Fruit fly (Drosophila melanogaster) whole organism, embryonic: ENCODE measurements around the gene Agpat4.

Experiments used
- Antp ChIP-seq: fragments of 200-800 bp; sonication (Bioruptor generic); optimal IDR thresholded peaks from 3 replicates; lab custom pipeline; 2016; ENCODE audit warnings: missing biosample characterization, missing genetic modification characterization
- Atf3 ChIP-seq: fragments of 200-800 bp; sonication (Bioruptor generic); optimal IDR thresholded peaks from 3 replicates; lab custom pipeline; 2016; ENCODE audit warnings: missing biosample characterization, missing genetic modification characterization
- BtbVII ChIP-seq: fragments of 200-800 bp; sonication (Bioruptor generic); optimal IDR thresholded peaks from 3 replicates; lab custom pipeline; 2017; ENCODE audit warnings: missing biosample characterization, mild to moderate bottlenecking, missing genetic modification characterization
- CG10959 ChIP-seq: fragments of 200-800 bp; sonication (Bioruptor generic); IDR thresholded peaks from 2 replicates; pipeline ENCODE4 v1.3.6; 2022; ENCODE audit warnings: missing biosample characterization, missing genetic modification characterization
- CG11695 ChIP-seq: fragments of 200-800 bp; sonication (Bioruptor generic); IDR thresholded peaks from 3 replicates; pipeline ENCODE4 v1.3.6; 2022; ENCODE audit warnings: missing biosample characterization, missing genetic modification characterization
- CG13296 ChIP-seq: fragments of 200-800 bp; sonication (Bioruptor generic); optimal IDR thresholded peaks from 3 replicates; lab custom pipeline; 2018; ENCODE audit warnings: missing biosample characterization, mild to moderate bottlenecking, missing genetic modification characterization
- CG13894 ChIP-seq: fragments of 200-800 bp; sonication (Bioruptor generic); optimal IDR thresholded peaks from 3 replicates; lab custom pipeline; 2018; ENCODE audit warnings: missing biosample characterization, mild to moderate bottlenecking, missing genetic modification characterization, moderate library complexity
- CG14667 ChIP-seq: fragments of 200-800 bp; sonication (Bioruptor generic); IDR thresholded peaks from 2 replicates; pipeline ENCODE4 v1.3.6; 2022; ENCODE audit warnings: missing biosample characterization, missing genetic modification characterization
- CG15514 ChIP-seq: fragments of 200-800 bp; sonication (Bioruptor generic); optimal IDR thresholded peaks from 3 replicates; lab custom pipeline; 2017; ENCODE audit warnings: missing biosample characterization, missing genetic modification characterization, mild to moderate bottlenecking, moderate library complexity, missing genetic modification reagents
- CG16863 ChIP-seq: fragments of 200-800 bp; sonication (Bioruptor generic); optimal IDR thresholded peaks from 3 replicates; lab custom pipeline; 2016; ENCODE audit warnings: missing biosample characterization, missing genetic modification characterization
- CG17186 ChIP-seq: fragments of 200-800 bp; sonication (Bioruptor generic); optimal IDR thresholded peaks from 3 replicates; lab custom pipeline; 2017; ENCODE audit warnings: missing biosample characterization, missing genetic modification reagents, missing genetic modification characterization
- CG2712 ChIP-seq: fragments of 200-800 bp; optimal IDR thresholded peaks from 3 replicates; lab custom pipeline; 2019; ENCODE audit warnings: missing biosample characterization, mild to moderate bottlenecking, missing genetic modification characterization, moderate library complexity
- CG3407 ChIP-seq: fragments of 200-800 bp; sonication (Bioruptor generic); optimal IDR thresholded peaks from 2 replicates; lab custom pipeline; 2018; ENCODE audit warnings: missing biosample characterization, mild to moderate bottlenecking, missing genetic modification characterization
- CG34224 ChIP-seq: fragments of 200-800 bp; sonication (Bioruptor generic); IDR thresholded peaks from 3 replicates; pipeline ENCODE4 v1.3.6; 2022; ENCODE audit warnings: missing biosample characterization, missing genetic modification characterization; ENCODE audit not compliant: partially characterized antibody
- CG34376 ChIP-seq: fragments of 200-800 bp; sonication (Bioruptor generic); optimal IDR thresholded peaks from 2 replicates; lab custom pipeline; 2018; ENCODE audit warnings: missing biosample characterization, mild to moderate bottlenecking, missing genetic modification characterization
- CG5953 ChIP-seq: fragments of 200-800 bp; sonication (Bioruptor generic); IDR thresholded peaks from 2 replicates; pipeline ENCODE4 v1.3.6; 2022; ENCODE audit warnings: missing biosample characterization, missing genetic modification characterization
- CG7987 ChIP-seq: fragments of 200-800 bp; sonication (Bioruptor generic); optimal IDR thresholded peaks from 2 replicates; lab custom pipeline; 2018; ENCODE audit warnings: missing biosample characterization, mild to moderate bottlenecking, missing genetic modification characterization, moderate library complexity
- CG8281 ChIP-seq: fragments of 200-800 bp; sonication (Bioruptor generic); optimal IDR thresholded peaks from 2 replicates; lab custom pipeline; 2018; ENCODE audit warnings: missing biosample characterization, mild to moderate bottlenecking, missing genetic modification characterization, moderate library complexity
- CG9609 ChIP-seq: fragments of 200-800 bp; sonication (Bioruptor generic); optimal IDR thresholded peaks from 3 replicates; lab custom pipeline; 2016; ENCODE audit warnings: missing biosample characterization, missing genetic modification characterization
- Dbx ChIP-seq: fragments of 200-800 bp; sonication (Bioruptor generic); IDR thresholded peaks from 3 replicates; pipeline ENCODE4 v1.3.6; 2022; ENCODE audit warnings: missing biosample characterization, missing genetic modification characterization
- E2f1 ChIP-seq: fragments of 200-800 bp; sonication (Bioruptor generic); IDR thresholded peaks from 2 replicates; pipeline ENCODE4 v1.3.6; 2022; ENCODE audit warnings: missing biosample characterization, missing genetic modification characterization
- Fer1 ChIP-seq: fragments of 200-800 bp; sonication (Bioruptor generic); optimal IDR thresholded peaks from 2 replicates; lab custom pipeline; 2017; ENCODE audit warnings: missing biosample characterization, mild to moderate bottlenecking, missing genetic modification characterization
- Fer2 ChIP-seq: fragments of 200-800 bp; sonication (Bioruptor generic); optimal IDR thresholded peaks from 2 replicates; lab custom pipeline; 2018; ENCODE audit warnings: missing biosample characterization, mild to moderate bottlenecking, missing genetic modification characterization, moderate library complexity
- Hand ChIP-seq: fragments of 200-800 bp; sonication (Bioruptor generic); optimal IDR thresholded peaks from 2 replicates; lab custom pipeline; 2017; ENCODE audit warnings: mild to moderate bottlenecking, missing biosample characterization, missing genetic modification reagents, missing genetic modification characterization
- Lpt ChIP-seq: fragments of >200 bp; optimal IDR thresholded peaks from 2 replicates; lab custom pipeline; 2018; ENCODE audit warnings: missing biosample characterization, missing genetic modification characterization
- Med ChIP-seq: fragments of 200-800 bp; sonication (Bioruptor generic); peaks from one replicate; lab custom pipeline; 2016; ENCODE audit warnings: missing biosample characterization, missing genetic modification characterization, mild to moderate bottlenecking, inconsistent platforms, moderate library complexity
- Meics ChIP-seq: fragments of 200-800 bp; sonication (Bioruptor generic); optimal IDR thresholded peaks from 2 replicates; lab custom pipeline; 2017; ENCODE audit warnings: missing biosample characterization, mild to moderate bottlenecking, missing genetic modification characterization
- Mes4 ChIP-seq: fragments of 200-800 bp; sonication (Bioruptor generic); optimal IDR thresholded peaks from 2 replicates; lab custom pipeline; 2016; ENCODE audit warnings: missing biosample characterization, missing genetic modification characterization
- PHDP ChIP-seq: fragments of 200-800 bp; sonication (Bioruptor generic); optimal IDR thresholded peaks from 3 replicates; lab custom pipeline; 2018; ENCODE audit warnings: missing biosample characterization, mild to moderate bottlenecking, missing genetic modification characterization, moderate library complexity
- Side ChIP-seq: fragments of 200-800 bp; sonication (Bioruptor generic); optimal IDR thresholded peaks from 2 replicates; lab custom pipeline; 2016; ENCODE audit warnings: missing biosample characterization, missing genetic modification characterization
- Trl ChIP-seq, 3 experiments: fragments of >200 bp in 2 of 3; fragments of 200-800 bp in 1 of 3; sonication (Bioruptor generic) in 1 of 3; optimal IDR thresholded peaks; 2 replicates in 1 of 3; 3 replicates in 2 of 3; lab custom pipeline; 2016 to 2017; ENCODE audit warnings: missing biosample characterization in 1 of 3, missing genetic modification characterization in 1 of 3
- br ChIP-seq: fragments of >200 bp; optimal IDR thresholded peaks from 2 replicates; lab custom pipeline; 2017
- btn ChIP-seq: fragments of 200-800 bp; sonication (Bioruptor generic); optimal IDR thresholded peaks from 2 replicates; lab custom pipeline; 2016; ENCODE audit warnings: missing biosample characterization, missing genetic modification characterization
- cwo ChIP-seq: fragments of 200-800 bp; sonication (Bioruptor generic); optimal IDR thresholded peaks from 3 replicates; lab custom pipeline; 2017; ENCODE audit warnings: missing biosample characterization, missing genetic modification characterization, mild to moderate bottlenecking, moderate library complexity, missing genetic modification reagents
- dmrt99B ChIP-seq: fragments of 200-800 bp; sonication (Bioruptor generic); optimal IDR thresholded peaks from 2 replicates; lab custom pipeline; 2018; ENCODE audit warnings: missing biosample characterization, mild to moderate bottlenecking, missing genetic modification characterization, moderate library complexity
- dysf ChIP-seq: fragments of 200-800 bp; sonication (Bioruptor generic); IDR thresholded peaks from 3 replicates; pipeline ENCODE4 v1.3.6; 2022; ENCODE audit warnings: missing biosample characterization, missing genetic modification characterization
- fd64A ChIP-seq: fragments of 200-800 bp; sonication (Bioruptor generic); optimal IDR thresholded peaks from 3 replicates; lab custom pipeline; 2018; ENCODE audit warnings: missing biosample characterization, mild to moderate bottlenecking, missing genetic modification characterization
- grn ChIP-seq: fragments of 200-800 bp; sonication (Bioruptor generic); optimal IDR thresholded peaks from 3 replicates; lab custom pipeline; 2017; ENCODE audit warnings: missing biosample characterization, missing genetic modification characterization
- hb ChIP-seq: fragments of 200-800 bp; sonication (Bioruptor generic); IDR thresholded peaks from 3 replicates; pipeline ENCODE4 v1.3.6; 2022; ENCODE audit warnings: missing biosample characterization, missing genetic modification characterization; ENCODE audit not compliant: partially characterized antibody
- hth ChIP-seq: fragments of >200 bp; optimal IDR thresholded peaks from 2 replicates; lab custom pipeline; 2017; ENCODE audit warnings: inconsistent platforms
- mirr ChIP-seq: fragments of 200-800 bp; sonication (Bioruptor generic); optimal IDR thresholded peaks from 3 replicates; lab custom pipeline; 2018; ENCODE audit warnings: missing biosample characterization, mild to moderate bottlenecking, missing genetic modification characterization
- pum ChIP-seq: fragments of 200-800 bp; sonication (Bioruptor generic); optimal IDR thresholded peaks from 2 replicates; lab custom pipeline; 2016; ENCODE audit warnings: missing biosample characterization, missing genetic modification characterization
- rib ChIP-seq: fragments of 200-800 bp; sonication (Bioruptor generic); IDR thresholded peaks from 2 replicates; pipeline ENCODE4 v1.3.6; 2022; ENCODE audit warnings: missing biosample characterization, missing genetic modification characterization
- schlank ChIP-seq: fragments of 200-800 bp; sonication (Bioruptor generic); optimal IDR thresholded peaks from 2 replicates; lab custom pipeline; 2018; ENCODE audit warnings: missing biosample characterization, mild to moderate bottlenecking, missing genetic modification characterization
- seq ChIP-seq: fragments of 200-800 bp; sonication (Bioruptor generic); IDR thresholded peaks from 2 replicates; pipeline ENCODE4 v1.3.6; 2022; ENCODE audit warnings: missing biosample characterization, missing genetic modification characterization
- tin ChIP-seq: fragments of 200-800 bp; sonication (Bioruptor generic); optimal IDR thresholded peaks from 3 replicates; lab custom pipeline; 2016; ENCODE audit warnings: missing biosample characterization, missing genetic modification characterization
- tna ChIP-seq: fragments of 200-800 bp; sonication (Bioruptor generic); IDR thresholded peaks from 2 replicates; pipeline ENCODE4 v1.3.6; 2022; ENCODE audit warnings: missing biosample characterization, missing genetic modification characterization; ENCODE audit not compliant: partially characterized antibody
- unc-4 ChIP-seq: fragments of 200-800 bp; sonication (Bioruptor generic); IDR thresholded peaks from 2 replicates; pipeline ENCODE4 v1.3.6; 2022; ENCODE audit warnings: missing biosample characterization, missing genetic modification characterization; ENCODE audit not compliant: partially characterized antibody
- z ChIP-seq: fragments of 200-800 bp; sonication (Bioruptor generic); IDR thresholded peaks from 3 replicates; pipeline ENCODE4 v1.3.6; 2022; ENCODE audit warnings: missing biosample characterization, missing genetic modification characterization
- zen ChIP-seq: fragments of 200-800 bp; sonication (Bioruptor generic); optimal IDR thresholded peaks from 3 replicates; lab custom pipeline; 2018; ENCODE audit warnings: missing biosample characterization, mild to moderate bottlenecking, missing genetic modification characterization, moderate library complexity

The Agpat4 gene

DNA sequence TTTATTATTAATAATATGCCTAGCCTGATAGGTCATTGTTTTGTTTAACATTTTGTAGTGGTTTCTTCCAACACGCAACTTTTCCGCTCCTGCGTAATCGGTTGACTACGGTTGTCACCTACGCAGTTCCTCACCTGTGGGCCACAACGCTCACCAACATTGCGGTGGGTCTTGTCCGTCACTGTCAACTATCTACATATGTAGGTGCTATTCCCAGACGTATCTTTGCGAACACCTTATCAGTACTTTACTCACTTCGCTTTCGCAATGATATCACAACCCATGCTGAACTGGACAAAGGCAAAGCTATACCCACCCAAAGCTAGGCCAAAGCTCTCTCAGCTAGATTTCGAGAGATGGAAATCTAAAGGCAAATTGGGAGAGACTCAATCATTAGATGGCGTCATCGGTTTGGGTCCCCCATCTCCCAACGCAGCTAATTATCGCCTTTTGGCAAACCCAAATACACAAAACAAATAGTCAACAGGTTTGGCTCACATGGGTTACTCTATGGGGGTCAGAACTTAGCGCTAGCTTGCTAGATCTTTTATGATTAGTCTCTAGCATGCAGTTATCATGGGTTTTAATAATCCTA lies 25.1 kb downstream of the Agpat4 start (continued):
- no peak for TF ChIP-seq seq (GFP tag; lab: Robert Waterston, UW)
- no peak for TF ChIP-seq zen
- TF ChIP-seq CG7987 (GFP tag; lab: Kevin White, UChicago): no peak
- peak; percentile 25 for TF ChIP-seq Meics (GFP tag; lab: Kevin White, UChicago)
- TF ChIP-seq hb (GFP tag; lab: Robert Waterston, UW): no peak
- TF ChIP-seq tna (GFP tag; lab: Robert Waterston, UW): no peak
- no peak for TF ChIP-seq Side (GFP tag; lab: Kevin White, UChicago)
- no peak for TF ChIP-seq hth (lab: Kevin White, UChicago)
- peak; percentile 51 for TF ChIP-seq Med
- no peak for TF ChIP-seq CG8281 (tag; lab: Kevin White, UChicago)
- TF ChIP-seq CG10959 (GFP tag; lab: Robert Waterston, UW): no peak
- TF ChIP-seq rib: 0 out of 2 replicates have a peak, but pooled peaks have one; percentile 14
- TF ChIP-seq Mes4 (GFP tag; lab: Kevin White, UChicago): no peak
- peak; percentile 68 for TF ChIP-seq grn
- TF ChIP-seq unc-4 (GFP tag; lab: Robert Waterston, UW): no peak
- TF ChIP-seq CG16863 (GFP tag; lab: Kevin White, UChicago): no peak
- TF ChIP-seq CG5953 (GFP tag; lab: Robert Waterston, UW): no peak
- TF ChIP-seq CG17186 (GFP tag; lab: Kevin White, UChicago): no peak
- TF ChIP-seq Atf3 (GFP tag; lab: Kevin White, UChicago): no peak
- TF ChIP-seq cwo (GFP tag; lab: Kevin White, UChicago): no peak
- TF ChIP-seq CG9609: no peak
- no peak for TF ChIP-seq tin
- no peak for TF ChIP-seq fd64A (GFP tag; lab: Kevin White, UChicago)
- TF ChIP-seq Dbx: 0 out of 3 replicates have a peak, but pooled peaks have one; percentile 15
- peak; percentile 97 for TF ChIP-seq mirr
- peak; percentile 97 for TF ChIP-seq CG13894 (tag; lab: Kevin White, UChicago)
- peak; percentile 48 for TF ChIP-seq CG15514
- TF ChIP-seq Lpt (GFP tag; lab: Kevin White, UChicago): no peak
- TF ChIP-seq z: 0 out of 3 replicates have a peak, but pooled peaks have one; percentile 25
- no peak for TF ChIP-seq dysf
- no peak for TF ChIP-seq E2f1 (GFP tag; lab: Robert Waterston, UW)
- no peak for TF ChIP-seq btn
- peak; percentile 17 for TF ChIP-seq CG13296 (GFP tag; lab: Kevin White, UChicago)
- peak; percentile 4 for TF ChIP-seq Hand (GFP tag; lab: Kevin White, UChicago)
- TF ChIP-seq dmrt99B (tag; lab: Kevin White, UChicago): no peak
- TF ChIP-seq CG11695: 0 out of 3 replicates have a peak, but pooled peaks have one; percentile 24
- TF ChIP-seq Trl (optimal IDR thresholded peaks at IDR 0.05; lab: Kevin White, UChicago): peak in 1 of 2 experiments; percentile 53
- no peak for TF ChIP-seq Trl (GFP tag; optimal IDR thresholded peaks at IDR 0.05; lab: Kevin White, UChicago)
- TF ChIP-seq Fer1 (GFP tag; lab: Kevin White, UChicago): peak; percentile 25
- no peak for TF ChIP-seq Fer2 (tag; lab: Kevin White, UChicago)
- TF ChIP-seq CG14667 (GFP tag; lab: Robert Waterston, UW): no peak
- TF ChIP-seq CG34224 (GFP tag; lab: Robert Waterston, UW): peak; percentile 41; the same call in 1 of the 3 replicates
- TF ChIP-seq br (lab: Kevin White, UChicago): no peak
- peak; percentile 48 for TF ChIP-seq schlank (tag; lab: Kevin White, UChicago)
- no peak for TF ChIP-seq CG2712
- TF ChIP-seq pum (GFP tag; lab: Kevin White, UChicago): no peak
- no peak for TF ChIP-seq CG3407 (GFP tag; lab: Kevin White, UChicago)
- peak; percentile 45 for TF ChIP-seq BtbVII (GFP tag; lab: Kevin White, UChicago)
- peak; percentile 93 for TF ChIP-seq CG34376
- peak; percentile 8 for TF ChIP-seq PHDP (tag; lab: Kevin White, UChicago)
- no peak for TF ChIP-seq Antp (GFP tag; lab: Kevin White, UChicago)
